Fruit fly (Drosophila melanogaster): ENCODE data around the gene CG31674.

Gene CG31674

dm6 chr2L:20823196-20824105 is 7.6 kb upstream of the CG31674 start (continued):
- TF ChIP-seq Adf1 (GFP tag; IDR thresholded peaks at IDR 0.05) (peak; percentile 61), CG9727 (GFP tag; optimal IDR thresholded peaks at IDR 0.05) (no peak), sima (GFP tag; optimal IDR thresholded peaks at IDR 0.05) (no peak), Dll (GFP tag; IDR thresholded peaks at IDR 0.05; ENCODE audit: partially characterized antibody) (peak; percentile 49; the same call in 2 of the 4 replicates), yki (optimal IDR thresholded peaks at IDR 0.05) (no peak), sr (GFP tag; IDR thresholded peaks at IDR 0.05) (peak; percentile 91), tio (GFP tag; optimal IDR thresholded peaks at IDR 0.05) (peak; percentile 37), Nf-YC (tag; optimal IDR thresholded peaks at IDR 0.05) (peak; percentile 16), HHEX (GFP tag; optimal IDR thresholded peaks at IDR 0.05) (no peak), pho (GFP tag; optimal IDR thresholded peaks at IDR 0.05) (peak; percentile 39), CG6791 (GFP tag; IDR thresholded peaks at IDR 0.05; ENCODE audit: partially characterized antibody) (peak; percentile 55; the same call in 1 of the 3 replicates), CG4424 (GFP tag; optimal IDR thresholded peaks at IDR 0.05) (peak; percentile 32), stc (GFP tag; IDR thresholded peaks at IDR 0.05) (peak; percentile 16; the same call in 1 of the 2 replicates), prd (optimal IDR thresholded peaks at IDR 0.05) (no peak), prd (GFP tag; IDR thresholded peaks at IDR 0.05) (no peak), D (optimal IDR thresholded peaks at IDR 0.05) (no peak), D (GFP tag; optimal IDR thresholded peaks at IDR 0.05) (peak; percentile 13), Sry-δ (GFP tag; optimal IDR thresholded peaks at IDR 0.05) (peak; percentile 12), Asciz (GFP tag; optimal IDR thresholded peaks at IDR 0.05) (no peak), CG2129 (GFP tag; IDR thresholded peaks at IDR 0.05; ENCODE audit: partially characterized antibody) (0 out of 2 replicates have a peak, but pooled peaks have one; percentile 12), CG1832 (GFP tag; optimal IDR thresholded peaks at IDR 0.05) (peak; percentile 94), sisA (GFP tag; IDR thresholded peaks at IDR 0.05) (no peak), CG8290 (GFP tag; optimal IDR thresholded peaks at IDR 0.05) (no peak), CG8290 (tag; optimal IDR thresholded peaks at IDR 0.05) (peak in 1 of 2 experiments; percentile 53), CG2199 (GFP tag; IDR thresholded peaks at IDR 0.05) (peak; percentile 95), CG13424 (tag; optimal IDR thresholded peaks at IDR 0.05) (peak; percentile 18), Antp (GFP tag; optimal IDR thresholded peaks at IDR 0.05) (peak; percentile 12), slbo (GFP tag; IDR thresholded peaks at IDR 0.05) (peak; percentile 29; the same call in 1 of the 2 replicates), CG31224 (GFP tag; IDR thresholded peaks at IDR 0.05) (peak; percentile 100), CG7786 (GFP tag; optimal IDR thresholded peaks at IDR 0.05) (no peak), CHES-1-like (GFP tag; optimal IDR thresholded peaks at IDR 0.05) (no peak), PHDP (tag; optimal IDR thresholded peaks at IDR 0.05) (no peak), odd (GFP tag; optimal IDR thresholded peaks at IDR 0.05) (no peak), BEAF-32 (GFP tag; optimal IDR thresholded peaks at IDR 0.05) (no peak), nau (GFP tag; optimal IDR thresholded peaks at IDR 0.05) (no peak), ash1 (GFP tag; optimal IDR thresholded peaks at IDR 0.05) (no peak), Hr51 (GFP tag; optimal IDR thresholded peaks at IDR 0.05) (peak in 1 of 2 experiments; percentile 24), CG3163 (GFP tag; optimal IDR thresholded peaks at IDR 0.05) (peak; percentile 74), pnt (GFP tag; optimal IDR thresholded peaks at IDR 0.05) (no peak), Ets97D (GFP tag; optimal IDR thresholded peaks at IDR 0.05) (no peak), ERR (GFP tag; optimal IDR thresholded peaks at IDR 0.05) (peak; percentile 52), en (GFP tag; optimal IDR thresholded peaks at IDR 0.05) (no peak), ab (GFP tag; optimal IDR thresholded peaks at IDR 0.05) (no peak), ap (GFP tag; IDR thresholded peaks at IDR 0.05) (no peak), zen (tag; optimal IDR thresholded peaks at IDR 0.05) (no peak), CG15073 (GFP tag; optimal IDR thresholded peaks at IDR 0.05) (no peak), sens (GFP tag) (peak; percentile 68), CG32532 (GFP tag; IDR thresholded peaks at IDR 0.05) (peak; percentile 33; the same call in 1 of the 2 replicates), ase (GFP tag; IDR thresholded peaks at IDR 0.05) (no peak), CG34224 (GFP tag; IDR thresholded peaks at IDR 0.05; ENCODE audit: partially characterized antibody) (0 out of 3 replicates have a peak, but pooled peaks have one; percentile 9)

Data from whole organism, embryonic.